Worm (Caenorhabditis elegans): Measurements from ENCODE around the gene nas-31.

DNA sequence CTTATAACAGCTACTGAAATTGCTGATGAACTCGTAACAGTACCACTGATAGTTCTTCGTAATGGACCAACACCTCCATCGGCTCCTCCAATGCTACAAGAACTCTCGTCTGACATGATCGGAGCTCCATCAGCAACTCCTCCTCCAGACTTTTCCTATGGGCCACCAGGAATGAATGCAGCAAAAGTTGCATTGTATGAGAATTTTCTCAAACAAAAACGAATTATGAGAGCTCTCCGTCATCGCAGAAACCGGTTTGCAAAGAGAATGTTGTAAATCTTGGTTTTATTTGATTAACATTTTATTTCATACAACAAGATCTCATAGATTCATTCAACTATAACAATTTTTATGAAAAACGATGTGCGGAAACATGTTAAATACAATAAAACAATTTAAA is 34.1 kb downstream of the nas-31 start:
- TF ChIP-seq ceh-36 (tag; optimal IDR thresholded peaks at IDR 0.05) (no peak), ceh-13 (GFP tag; optimal IDR thresholded peaks at IDR 0.05) (no peak), aly-1 (tag; optimal IDR thresholded peaks at IDR 0.05) (no peak), flt-1 (GFP tag; IDR thresholded peaks at IDR 0.05) (no peak)
